Worm (Caenorhabditis elegans): Measurements from ENCODE around the gene C03A3.1.

Gene C03A3.1

ce11 chrX:11252429-11252828 is 4.7 kb upstream of the C03A3.1 start:
- no peak for TF ChIP-seq ama-1 (optimal IDR thresholded peaks at IDR 0.05)
- no peak for TF ChIP-seq alr-1 (tag; optimal IDR thresholded peaks at IDR 0.05; ENCODE audit: borderline replicate concordance)
- TF ChIP-seq nhr-85 (tag) = peak; percentile 79
- TF ChIP-seq C04F5.9 (tag; optimal IDR thresholded peaks at IDR 0.05) = no peak
- TF ChIP-seq rnt-1 (tag; optimal IDR thresholded peaks at IDR 0.05) = peak; percentile 41
- no peak for TF ChIP-seq grh-1 (GFP tag; IDR thresholded peaks at IDR 0.05)
- TF ChIP-seq unc-30 (tag; optimal IDR thresholded peaks at IDR 0.05) = no peak
- TF ChIP-seq nhr-20 (tag; optimal IDR thresholded peaks at IDR 0.05) = peak; percentile 65
- TF ChIP-seq C16A3.4 (tag; optimal IDR thresholded peaks at IDR 0.05) = peak; percentile 79
- peak in 1 of 3 experiments; percentile 15 for TF ChIP-seq dpl-1 (GFP tag; optimal IDR thresholded peaks at IDR 0.05)
- TF ChIP-seq sup-37 (GFP tag; optimal IDR thresholded peaks at IDR 0.05) = no peak
- TF ChIP-seq ets-5 (GFP tag; IDR thresholded peaks at IDR 0.05) = no peak
- TF ChIP-seq swsn-7 (tag; optimal IDR thresholded peaks at IDR 0.05) = peak; percentile 61
- peak; percentile 28 for TF ChIP-seq elt-2 (tag; optimal IDR thresholded peaks at IDR 0.05)
- peak; percentile 9 for TF ChIP-seq jun-1 (tag; optimal IDR thresholded peaks at IDR 0.05)
- TF ChIP-seq nhr-77 (tag; optimal IDR thresholded peaks at IDR 0.05) = peak; percentile 1
- peak in 1 of 2 experiments; percentile 36 for TF ChIP-seq ztf-11 (tag; optimal IDR thresholded peaks at IDR 0.05)
- TF ChIP-seq tlp-1 (tag; optimal IDR thresholded peaks at IDR 0.05) = no peak
- TF ChIP-seq efl-1 (optimal IDR thresholded peaks at IDR 0.05) = peak in 1 of 2 experiments; percentile 14
- TF ChIP-seq efl-1 (GFP tag; optimal IDR thresholded peaks at IDR 0.05 in 1 of 2) = no peak
- no peak for TF ChIP-seq ceh-63 (GFP tag; optimal IDR thresholded peaks at IDR 0.05)
- no peak for TF ChIP-seq zip-4 (GFP tag; optimal IDR thresholded peaks at IDR 0.05)
- peak; percentile 70 for TF ChIP-seq unc-130 (tag; optimal IDR thresholded peaks at IDR 0.05)
- no peak for TF ChIP-seq mef-2 (tag; optimal IDR thresholded peaks at IDR 0.05)
- no peak for TF ChIP-seq nhr-84 (tag; optimal IDR thresholded peaks at IDR 0.05)
- TF ChIP-seq ztf-4 (tag; optimal IDR thresholded peaks at IDR 0.05) = no peak
- TF ChIP-seq ces-1 (GFP tag; optimal IDR thresholded peaks at IDR 0.05) = no peak
- TF ChIP-seq nhr-12 (tag; optimal IDR thresholded peaks at IDR 0.05) = no peak
- no peak for TF ChIP-seq lin-13 (GFP tag; optimal IDR thresholded peaks at IDR 0.05)
- TF ChIP-seq nhr-237 (tag; optimal IDR thresholded peaks at IDR 0.05) = no peak
- TF ChIP-seq elt-3 (tag; optimal IDR thresholded peaks at IDR 0.05) = peak in 2 of 6 experiments; percentile 12 to 25
- no peak for TF ChIP-seq sptf-1 (tag; optimal IDR thresholded peaks at IDR 0.05)
- no peak for TF ChIP-seq efl-3 (GFP tag; optimal IDR thresholded peaks at IDR 0.05)
- TF ChIP-seq pax-3 (tag; optimal IDR thresholded peaks at IDR 0.05) = no peak
- peak; percentile 74 for TF ChIP-seq nhr-47 (tag; optimal IDR thresholded peaks at IDR 0.05)
- TF ChIP-seq nhr-19 (GFP tag; conservative IDR thresholded peaks at IDR 0.05) = peak; percentile 67
- TF ChIP-seq nhr-11 (tag; optimal IDR thresholded peaks at IDR 0.05) = no peak
- no peak for TF ChIP-seq unc-98 (GFP tag; IDR thresholded peaks at IDR 0.05)
- peak; percentile 72 for TF ChIP-seq nhr-90 (tag; optimal IDR thresholded peaks at IDR 0.05; ENCODE audit: poor library complexity)
- TF ChIP-seq egl-27 (tag; optimal IDR thresholded peaks at IDR 0.05) = no peak
- TF ChIP-seq hpl-2 (GFP tag; optimal IDR thresholded peaks at IDR 0.05) = no peak
- peak; percentile 54 for TF ChIP-seq dsc-1 (tag; optimal IDR thresholded peaks at IDR 0.05)
- peak; percentile 23 for TF ChIP-seq blmp-1 (tag; optimal IDR thresholded peaks at IDR 0.05)
- TF ChIP-seq lin-15B (tag; optimal IDR thresholded peaks at IDR 0.05) = no peak
- peak; percentile 36 for TF ChIP-seq tbx-2 (tag; optimal IDR thresholded peaks at IDR 0.05)
- TF ChIP-seq xbp-1 (tag; optimal IDR thresholded peaks at IDR 0.05) = peak; percentile 55
- TF ChIP-seq isw-1 (GFP tag; IDR thresholded peaks at IDR 0.05) = no peak
- no peak for TF ChIP-seq Y116A8C.19 (tag; optimal IDR thresholded peaks at IDR 0.05; ENCODE audit: borderline replicate concordance)
- no peak for TF ChIP-seq hlh-4 (tag; optimal IDR thresholded peaks at IDR 0.05)
- TF ChIP-seq lsy-2 (tag; optimal IDR thresholded peaks at IDR 0.05) = peak; percentile 36 to 59
- TF ChIP-seq lin-39 (tag; optimal IDR thresholded peaks at IDR 0.05) = no peak
- TF ChIP-seq ceh-82 (tag; optimal IDR thresholded peaks at IDR 0.05) = peak in 2 of 3 experiments; percentile 19 to 25
- TF ChIP-seq nhr-76 (tag; optimal IDR thresholded peaks at IDR 0.05) = no peak
- TF ChIP-seq C34B4.2 (tag; optimal IDR thresholded peaks at IDR 0.05) = no peak
